Fruit fly (Drosophila melanogaster): ENCODE measurements around the gene Or67c.

DNA sequence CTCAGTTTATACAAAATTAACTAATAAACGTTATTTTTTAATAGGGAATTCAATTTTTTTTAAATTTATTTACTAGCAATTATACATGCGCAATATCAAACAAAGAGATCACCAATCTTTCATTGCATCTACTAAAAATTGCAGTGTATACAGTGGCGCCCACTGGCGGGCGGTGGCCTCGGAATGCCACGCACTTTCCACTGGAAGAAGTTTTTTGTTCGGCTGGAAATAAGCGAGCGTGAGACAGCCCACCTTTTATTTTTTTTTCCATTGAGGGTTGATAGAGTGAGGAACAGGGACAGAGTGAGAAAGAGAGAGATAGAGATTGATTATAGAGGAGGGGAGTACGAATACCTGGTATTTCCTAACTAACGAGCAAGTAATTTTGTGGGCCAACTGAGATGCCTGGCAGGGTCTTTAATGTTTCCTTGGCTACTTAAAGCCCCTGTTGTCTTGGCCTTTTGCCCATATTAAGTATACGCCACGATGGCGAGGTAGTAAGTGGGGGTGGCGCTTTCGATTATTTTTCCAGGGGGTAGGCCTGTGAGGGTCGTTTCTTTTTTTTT, 27.2 kb upstream of the Or67c start:
- no peak for TF ChIP-seq kay (GFP tag; ENCODE audit: borderline replicate concordance)
- TF ChIP-seq toe (GFP tag; optimal IDR thresholded peaks at IDR 0.05), result no peak
- no peak for TF ChIP-seq CG12768 (GFP tag; optimal IDR thresholded peaks at IDR 0.05)

Measured in whole organism, adult.